Worm (Caenorhabditis elegans) whole organism, L2 larva: ENCODE measurements around the gene ver-3.

ENCODE experiments used
- ama-1 ChIP-seq: fragments of 150-350 bp; optimal IDR thresholded peaks from 2 replicates; lab custom pipeline; 2018; ENCODE audit warnings: inconsistent platforms
- lin-13 ChIP-seq: fragments of 150-350 bp; optimal IDR thresholded peaks from 2 replicates; lab custom pipeline; 2014; ENCODE audit warnings: missing biosample characterization, missing genetic modification reagents, missing genetic modification characterization
- nhr-129 ChIP-seq: fragments of 150-350 bp; optimal IDR thresholded peaks from 2 replicates; lab custom pipeline; 2014; ENCODE audit warnings: missing biosample characterization, missing genetic modification characterization
- unc-39 ChIP-seq: fragments of 150-350 bp; optimal IDR thresholded peaks from 2 replicates; lab custom pipeline; 2014; ENCODE audit warnings: missing biosample characterization, missing genetic modification characterization
- unc-62 ChIP-seq: fragments of 150-350 bp; optimal IDR thresholded peaks from 2 replicates; lab custom pipeline; 2014; ENCODE audit warnings: missing biosample characterization, missing genetic modification reagents, missing genetic modification characterization

DNA sequence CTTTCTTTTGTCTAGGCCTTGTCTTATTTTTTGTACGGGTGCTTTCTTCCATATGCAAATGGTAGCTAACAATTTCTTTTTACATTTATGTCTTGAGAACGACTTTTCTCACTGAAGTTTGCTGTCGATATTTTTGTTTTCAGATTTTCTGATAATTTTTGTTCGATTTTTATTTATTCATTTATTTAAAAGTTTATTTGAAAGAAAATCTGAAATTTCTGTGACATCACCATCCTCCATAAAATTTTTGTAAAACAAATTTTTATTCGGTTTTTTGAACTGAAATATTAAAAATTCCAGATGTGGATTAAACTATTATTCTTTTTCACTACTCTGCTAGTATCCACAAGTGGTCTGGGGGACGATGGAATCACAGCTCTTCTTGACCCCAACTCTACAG, 38.4 kb upstream of the ver-3 start, which contains the start of gene pbo-4:
- TF ChIP-seq unc-62 (GFP tag; lab: Kevin White, UChicago) (no peak), unc-39 (no peak), lin-13 (GFP tag; lab: Kevin White, UChicago) (no peak), nhr-129 (tag; lab: Kevin White, UChicago) (no peak), ama-1 (lab: Kevin White, UChicago) (no peak)
